Worm (Caenorhabditis elegans) whole organism, L2 larva: Measurements from ENCODE around the gene agr-1.

Source experiments
- Y55F3AM.14 ChIP-seq: fragments of 200-800 bp; sonication (Bioruptor generic); optimal IDR thresholded peaks from 2 replicates; lab custom pipeline; 2018; ENCODE audit warnings: mild to moderate bottlenecking, missing genetic modification characterization, missing compliant biosample characterization
- ceh-82 ChIP-seq: fragments of 150-350 bp; optimal IDR thresholded peaks from 2 replicates; lab custom pipeline; 2014; ENCODE audit warnings: missing biosample characterization, missing genetic modification characterization
- lin-39 ChIP-seq: fragments of 150-350 bp; optimal IDR thresholded peaks from 2 replicates; lab custom pipeline; 2014; ENCODE audit warnings: missing biosample characterization, missing genetic modification reagents, missing genetic modification characterization
- nhr-6 ChIP-seq: fragments of 150-350 bp; optimal IDR thresholded peaks from 2 replicates; lab custom pipeline; 2014; ENCODE audit warnings: missing biosample characterization, missing genetic modification characterization
- sma-9 ChIP-seq, 2 experiments: fragments of 150-350 bp in 1 of 2; sonication (generic microtip) in 1 of 2; optimal IDR thresholded peaks; 2 replicates each; lab custom pipeline; 2014 to 2016; ENCODE audit warnings: missing genetic modification characterization in 2 of 2, mild to moderate bottlenecking in 1 of 2, missing biosample characterization in 1 of 2, missing compliant biosample characterization in 1 of 2, missing genetic modification reagents in 1 of 2, moderate library complexity in 1 of 2
- unc-62 ChIP-seq: fragments of 150-350 bp; optimal IDR thresholded peaks from 2 replicates; lab custom pipeline; 2014; ENCODE audit warnings: missing biosample characterization, missing genetic modification reagents, missing genetic modification characterization
- ztf-4 ChIP-seq: fragments of 150-350 bp; optimal IDR thresholded peaks from 2 replicates; lab custom pipeline; 2014; ENCODE audit warnings: missing biosample characterization, missing genetic modification characterization

DNA sequence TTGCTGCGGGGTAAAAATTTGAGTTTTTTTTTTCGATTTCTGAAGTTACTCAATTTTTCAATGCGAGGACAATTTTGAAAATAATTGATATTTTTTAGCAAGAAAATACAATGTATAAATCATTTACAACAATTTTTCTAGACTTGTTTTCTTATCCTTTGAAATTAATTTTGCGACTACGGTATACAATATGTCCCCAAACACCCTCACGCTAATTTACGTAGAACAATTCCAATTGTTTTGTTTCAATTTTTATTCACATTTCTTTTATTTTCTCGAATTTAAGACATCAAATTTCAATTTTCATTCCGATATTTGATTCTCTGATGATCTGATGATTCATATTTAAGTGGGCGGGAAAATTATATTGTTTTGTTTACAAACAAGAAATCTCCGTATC is 7.0 kb upstream of the agr-1 start:
- TF ChIP-seq ceh-82 (tag; lab: Kevin White, UChicago) (no peak), lin-39 (tag; lab: Kevin White, UChicago) (no peak), ztf-4 (tag; lab: Kevin White, UChicago) (no peak), sma-9 (GFP tag; optimal IDR thresholded peaks at IDR 0.05; lab: Kevin White, UChicago) (no peak), sma-9 (tag; optimal IDR thresholded peaks at IDR 0.05; lab: Kevin White, UChicago) (no peak), nhr-6 (tag; lab: Kevin White, UChicago) (no peak), Y55F3AM.14 (no peak), unc-62 (GFP tag; lab: Kevin White, UChicago) (no peak)
